Worm (Caenorhabditis elegans): ENCODE results near the gene R10H10.4.

R10H10.4 gene

DNA sequence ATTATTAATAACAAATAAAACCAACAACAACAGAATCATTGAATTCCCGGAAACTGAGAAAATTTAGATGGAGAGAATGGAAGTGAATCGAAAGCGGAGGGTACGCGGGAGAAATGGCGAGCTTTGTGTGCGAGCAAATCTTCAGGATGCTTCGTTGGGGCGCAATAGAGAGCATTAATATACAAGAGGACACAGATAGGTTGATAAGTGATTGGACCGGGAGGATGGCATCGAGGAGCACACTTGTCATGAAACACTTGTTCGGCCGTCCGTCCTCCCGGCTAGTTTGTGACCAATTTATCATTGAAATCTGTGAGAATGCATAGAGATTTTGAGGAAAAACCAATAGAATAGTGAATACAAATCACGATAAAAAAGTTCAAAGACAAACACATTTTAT is 27.5 kb upstream of the R10H10.4 start:
- TF ChIP-seq tbp1 (GFP tag; optimal IDR thresholded peaks at IDR 0.05) (no peak), attf-3 (GFP tag; conservative IDR thresholded peaks at IDR 0.05) (0 out of 2 replicates have a peak, but pooled peaks have one; percentile 32), snpc-4 (GFP tag; optimal IDR thresholded peaks at IDR 0.05) (no peak), snpc-4 (tag; optimal IDR thresholded peaks at IDR 0.05) (peak in 1 of 4 experiments; percentile 11)

ce11 chrIV:10421256-10421655 is 26.5 kb upstream of the R10H10.4 start:
- peak; percentile 50; the same call in 1 of the 2 replicates for TF ChIP-seq attf-3 (GFP tag; conservative IDR thresholded peaks at IDR 0.05)
- no peak for TF ChIP-seq lin-35 (GFP tag; optimal IDR thresholded peaks at IDR 0.05)
- TF ChIP-seq nfyb-1 (GFP tag; IDR thresholded peaks at IDR 0.05) = no peak
- peak; percentile 53; the same call in 1 of the 2 replicates for TF ChIP-seq hmg-1.2 (GFP tag; IDR thresholded peaks at IDR 0.05)

ce11 chrIV:10420440-10420839 is 25.7 kb upstream of the R10H10.4 start:
- TF ChIP-seq rec-8 (tag; optimal IDR thresholded peaks at IDR 0.05) (no peak), nhr-80 (tag; optimal IDR thresholded peaks at IDR 0.05) (peak; percentile 86), ccch-3 (GFP tag; optimal IDR thresholded peaks at IDR 0.05) (no peak), snpc-1.1 (tag; optimal IDR thresholded peaks at IDR 0.05; ENCODE audit: insufficient read depth) (no peak), F22D6.2 (tag; optimal IDR thresholded peaks at IDR 0.05) (no peak), mxl-1 (tag; optimal IDR thresholded peaks at IDR 0.05) (no peak), B0261.1 (tag; optimal IDR thresholded peaks at IDR 0.05) (no peak), ztf-18 (tag; optimal IDR thresholded peaks at IDR 0.05) (no peak)

- TF ChIP-seq hmg-1.2 (GFP tag; IDR thresholded peaks at IDR 0.05) = peak; percentile 33; the same call in 1 of the 2 replicates
- no peak for TF ChIP-seq B0019.2 (GFP tag; conservative IDR thresholded peaks at IDR 0.05)
These were observed 25.1 kb upstream of the R10H10.4 start for ce11 chrIV:10419896-10420295.

DNA sequence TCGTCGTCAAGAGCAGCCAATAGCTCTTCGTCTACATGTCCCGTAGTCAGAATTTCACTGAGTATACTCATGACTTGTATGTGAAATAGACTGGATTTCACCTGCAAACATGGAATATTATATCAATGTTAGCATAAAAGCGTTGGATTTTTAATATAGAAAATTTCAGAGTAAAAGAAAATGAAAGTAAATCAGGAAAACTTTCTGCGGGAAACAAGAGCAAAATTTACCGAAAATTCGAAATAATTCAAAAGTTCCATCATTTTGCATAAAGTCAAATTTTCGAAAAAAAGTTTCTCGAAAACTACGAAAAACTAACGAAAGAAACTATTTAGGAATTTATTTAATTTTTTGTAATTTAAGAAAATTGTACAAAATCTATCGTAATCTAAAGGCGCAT is 23.0 kb upstream of the R10H10.4 start, which contains the start of gene F13B12.6:
F13B12.6 (minus strand) TSS at position 101 of the 400 bp plus-strand sequence.
- no peak for TF ChIP-seq F55B11.4 (tag; optimal IDR thresholded peaks at IDR 0.05; ENCODE audit: borderline replicate concordance, insufficient read depth)
- TF ChIP-seq nhr-27 (tag; optimal IDR thresholded peaks at IDR 0.05) = no peak
- no peak for TF ChIP-seq bed-2 (GFP tag; IDR thresholded peaks at IDR 0.05)
- no peak for TF ChIP-seq ceh-79 (tag; optimal IDR thresholded peaks at IDR 0.05)
- no peak for TF ChIP-seq F10E7.11 (tag; optimal IDR thresholded peaks at IDR 0.05)
- TF ChIP-seq akir-1 (GFP tag; optimal IDR thresholded peaks at IDR 0.05) = no peak
- no peak for TF ChIP-seq hrde-1 (tag; optimal IDR thresholded peaks at IDR 0.05; ENCODE audit: borderline replicate concordance)
- TF ChIP-seq tbx-9 (tag; optimal IDR thresholded peaks at IDR 0.05; ENCODE audit: borderline replicate concordance) = no peak
- TF ChIP-seq hlh-12 (tag; optimal IDR thresholded peaks at IDR 0.05) = no peak
- TF ChIP-seq F52B5.7 (tag; optimal IDR thresholded peaks at IDR 0.05) = no peak
- TF ChIP-seq Y67H2A.10 (GFP tag; conservative IDR thresholded peaks at IDR 0.05) = no peak
- no peak for TF ChIP-seq pha-4 (tag; optimal IDR thresholded peaks at IDR 0.05)
- TF ChIP-seq snpc-1.1 (tag; optimal IDR thresholded peaks at IDR 0.05; ENCODE audit: insufficient read depth) = no peak
- TF ChIP-seq ccch-3 (GFP tag; optimal IDR thresholded peaks at IDR 0.05) = no peak
- no peak for TF ChIP-seq D2030.7 (GFP tag; IDR thresholded peaks at IDR 0.05)
- TF ChIP-seq ztf-3 (GFP tag; optimal IDR thresholded peaks at IDR 0.05) = no peak
- no peak for TF ChIP-seq lag-1 (GFP tag; IDR thresholded peaks at IDR 0.05)

All from whole organism, young adult.